Worm (Caenorhabditis elegans): ENCODE measurements around the gene C33B4.2.
A peak's percentile ranks its signal among the peaks of the same experiment; 100 is the strongest.

C33B4.2 gene

DNA sequence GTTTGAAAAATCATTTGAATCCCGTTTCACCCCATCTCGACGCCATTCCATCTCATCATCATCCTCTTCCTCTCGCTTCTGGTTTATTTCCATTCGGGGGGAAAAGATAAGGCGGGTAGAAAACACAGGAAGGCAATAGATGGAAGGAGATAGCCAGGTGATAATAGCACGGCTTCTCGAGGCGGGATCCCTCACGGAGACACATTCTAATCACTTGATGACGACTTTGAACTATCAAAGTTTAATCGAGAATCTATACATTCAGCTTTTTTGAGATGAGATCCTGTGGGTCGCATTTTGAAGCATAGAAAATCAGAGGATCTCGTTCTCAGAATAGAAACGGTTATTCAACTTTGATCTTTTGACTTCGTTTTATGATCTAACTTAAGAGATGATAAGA, at the start of gene C33B4.2:
C33B4.2 (minus strand) TSS at position 165 of the 400 bp plus-strand sequence.
- no peak for TF ChIP-seq him-1 (tag; optimal IDR thresholded peaks at IDR 0.05)
- TF ChIP-seq W03F9.2 (tag; optimal IDR thresholded peaks at IDR 0.05): no peak
- no peak for TF ChIP-seq dao-5 (tag; optimal IDR thresholded peaks at IDR 0.05)

DNA sequence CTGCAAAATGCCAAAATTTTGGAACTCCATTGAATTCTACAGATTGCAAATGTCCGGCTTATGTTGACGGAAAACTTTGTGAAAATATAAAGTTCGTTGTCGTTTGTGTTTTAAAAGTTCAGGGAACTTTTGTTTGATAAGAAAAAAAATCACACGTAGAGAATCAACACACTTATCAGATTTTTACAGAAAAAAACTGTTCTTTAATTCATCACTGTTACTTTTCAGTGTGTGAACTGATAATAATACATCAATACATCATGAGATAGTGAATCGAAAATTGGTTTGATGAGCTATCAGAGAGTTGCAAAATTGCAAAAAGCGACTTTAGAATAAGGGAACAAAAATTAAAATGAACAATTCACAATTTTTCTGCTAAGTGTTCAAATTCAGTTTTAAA, 46.5 kb upstream of the C33B4.2 start:
- TF ChIP-seq dao-5 (tag; optimal IDR thresholded peaks at IDR 0.05) (no peak), W03F9.2 (tag; optimal IDR thresholded peaks at IDR 0.05) (peak; percentile 2), him-1 (tag; optimal IDR thresholded peaks at IDR 0.05) (no peak)

DNA sequence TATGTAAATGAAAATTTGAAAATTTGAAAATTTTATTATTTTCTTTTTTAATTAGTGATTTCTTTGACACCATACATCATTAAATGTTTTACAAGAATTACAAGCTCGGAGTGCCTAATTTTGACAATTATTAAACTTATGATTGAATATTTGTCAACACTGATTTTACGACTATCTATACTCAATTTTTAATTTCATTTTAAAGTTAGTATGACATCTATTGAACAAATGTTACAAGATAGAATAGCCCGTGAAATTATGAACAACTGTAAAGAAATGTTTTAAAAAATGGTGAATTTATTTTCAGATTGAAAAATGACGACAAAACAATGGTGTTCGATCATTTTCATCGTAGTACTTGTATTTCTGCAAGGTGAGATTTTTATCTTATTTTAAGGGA, 46.1 kb upstream of the C33B4.2 start, which contains the start of gene C05D12.2:
C05D12.2 (plus strand) TSS at position 301 of the 400 bp plus-strand sequence.
- TF ChIP-seq him-1 (tag; optimal IDR thresholded peaks at IDR 0.05) (no peak), dao-5 (tag; optimal IDR thresholded peaks at IDR 0.05) (no peak), W03F9.2 (tag; optimal IDR thresholded peaks at IDR 0.05) (no peak)

DNA sequence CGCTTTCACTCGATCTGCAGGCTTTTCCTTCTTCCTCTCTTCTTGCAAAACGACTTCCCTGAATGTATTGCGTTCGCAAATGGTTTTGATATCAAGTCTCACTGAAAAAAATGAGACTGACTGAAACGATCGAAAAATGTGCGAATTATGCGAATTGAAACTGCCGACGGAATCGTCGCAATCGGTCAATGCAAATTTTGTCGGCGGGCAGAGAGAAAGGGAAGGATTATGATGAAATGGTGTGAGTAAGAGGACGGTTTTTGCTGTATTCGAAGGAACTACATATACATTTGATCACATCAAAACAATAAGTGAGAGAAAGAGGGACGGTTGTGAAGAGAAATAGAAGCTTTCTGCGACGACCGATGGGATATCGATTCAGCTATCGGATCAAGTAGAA, 43.7 kb upstream of the C33B4.2 start, which contains the start of gene C05D12.1:
C05D12.1 (minus strand) TSS at position 101 of the 400 bp plus-strand sequence.
- TF ChIP-seq him-1 (tag; optimal IDR thresholded peaks at IDR 0.05) (no peak), dao-5 (tag; optimal IDR thresholded peaks at IDR 0.05) (no peak), W03F9.2 (tag; optimal IDR thresholded peaks at IDR 0.05) (no peak)

DNA sequence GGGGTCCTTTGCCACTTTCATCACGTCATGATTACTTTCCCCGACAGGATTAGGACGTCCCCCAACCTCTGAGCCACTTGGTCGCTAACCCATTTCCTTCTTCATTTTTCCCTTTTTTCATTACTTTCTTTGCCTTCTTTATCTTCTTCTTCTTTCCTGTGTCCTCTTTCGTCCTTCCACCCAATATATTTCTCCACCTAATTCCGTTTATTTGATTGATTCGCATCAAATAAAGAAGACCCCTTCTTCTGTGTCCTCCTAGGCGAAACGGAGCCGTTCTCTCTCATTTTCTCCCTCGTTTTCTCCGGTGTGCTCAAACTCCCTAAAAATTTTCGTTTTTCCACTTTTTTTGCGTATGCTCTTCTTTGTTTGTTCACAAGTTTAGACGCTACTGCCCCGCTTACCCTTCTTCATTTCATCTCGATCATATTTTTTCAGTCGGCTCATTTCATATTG, 37.8 kb upstream of the C33B4.2 start, which contains the start of gene C05D12.7:
C05D12.7 (plus strand) TSS at position 406 of the 456 bp plus-strand sequence.
- TF ChIP-seq him-1 (tag; optimal IDR thresholded peaks at IDR 0.05) (no peak), W03F9.2 (tag; optimal IDR thresholded peaks at IDR 0.05) (no peak), dao-5 (tag; optimal IDR thresholded peaks at IDR 0.05) (no peak)

ce11 chrII:11400386-11400785, 28.4 kb upstream of the C33B4.2 start:
- TF ChIP-seq dao-5 (tag; optimal IDR thresholded peaks at IDR 0.05) (no peak), W03F9.2 (tag; optimal IDR thresholded peaks at IDR 0.05) (no peak), him-1 (tag; optimal IDR thresholded peaks at IDR 0.05) (no peak)

DNA sequence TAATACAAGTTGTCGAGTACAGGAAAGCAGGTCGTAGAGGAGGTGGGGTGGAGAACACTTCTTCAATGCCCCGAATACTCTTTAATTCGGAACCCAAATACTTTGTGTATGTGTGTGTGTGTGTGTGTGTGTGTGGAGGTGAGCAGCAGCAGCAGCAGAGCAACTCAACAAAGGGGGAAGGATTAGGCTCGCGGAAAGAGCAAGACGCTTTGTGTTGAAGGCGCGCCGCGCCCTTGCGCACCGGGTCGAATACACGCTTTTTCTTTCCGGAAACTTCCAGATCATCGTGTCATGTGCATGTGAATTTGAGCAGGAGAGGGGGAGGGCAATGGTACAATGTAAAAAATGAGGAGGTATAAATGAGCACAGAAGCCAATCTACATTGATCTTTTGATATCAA, 26.8 kb upstream of the C33B4.2 start:
- TF ChIP-seq W03F9.2 (tag; optimal IDR thresholded peaks at IDR 0.05) (no peak), him-1 (tag; optimal IDR thresholded peaks at IDR 0.05) (no peak), dao-5 (tag; optimal IDR thresholded peaks at IDR 0.05) (no peak)

ce11 chrII:11396217-11396616, 24.3 kb upstream of the C33B4.2 start:
- TF ChIP-seq W03F9.2 (tag; optimal IDR thresholded peaks at IDR 0.05): no peak
- no peak for TF ChIP-seq dao-5 (tag; optimal IDR thresholded peaks at IDR 0.05)
- no peak for TF ChIP-seq him-1 (tag; optimal IDR thresholded peaks at IDR 0.05)

DNA sequence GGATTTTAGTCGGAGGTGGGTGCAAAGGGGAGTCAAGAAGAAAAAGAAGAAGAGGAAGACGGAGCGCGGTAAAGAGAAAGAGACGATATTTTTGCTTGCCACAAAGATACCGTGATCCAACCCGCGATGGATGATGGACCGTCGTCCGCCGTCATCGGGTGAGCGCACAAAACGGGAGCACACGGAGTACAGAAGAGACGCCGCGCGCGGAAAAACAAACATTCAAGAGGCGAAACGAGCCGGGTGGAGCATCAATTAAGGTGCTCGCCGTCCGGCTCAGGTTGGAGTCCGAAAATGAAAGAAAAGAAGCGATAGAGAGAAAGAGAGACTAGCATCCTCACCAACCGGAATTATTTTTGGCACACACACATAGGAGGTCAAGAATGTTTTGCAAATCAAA, 21.8 kb upstream of the C33B4.2 start:
- no peak for TF ChIP-seq him-1 (tag; optimal IDR thresholded peaks at IDR 0.05)
- TF ChIP-seq dao-5 (tag; optimal IDR thresholded peaks at IDR 0.05): no peak
- TF ChIP-seq W03F9.2 (tag; optimal IDR thresholded peaks at IDR 0.05): no peak

DNA sequence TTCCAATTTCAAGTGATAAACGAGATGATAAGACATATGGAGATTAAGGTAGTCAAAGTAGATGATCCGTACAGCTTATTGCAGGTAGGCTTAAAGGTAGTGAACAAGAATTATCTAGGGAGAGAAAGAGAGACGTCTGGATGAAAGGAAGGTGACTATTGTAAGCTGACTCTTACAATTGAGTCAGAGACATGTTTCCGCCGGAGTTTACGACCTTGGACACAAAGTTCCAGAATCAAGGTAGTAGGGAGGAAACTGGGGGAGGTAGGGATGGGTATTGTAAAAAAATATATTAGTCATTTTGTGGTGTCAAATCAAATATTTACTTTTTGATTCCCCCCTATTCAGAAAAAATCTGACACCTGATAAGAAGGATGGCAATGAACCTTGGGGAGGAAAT, 20.4 kb upstream of the C33B4.2 start:
- TF ChIP-seq him-1 (tag; optimal IDR thresholded peaks at IDR 0.05) (no peak), dao-5 (tag; optimal IDR thresholded peaks at IDR 0.05) (no peak), W03F9.2 (tag; optimal IDR thresholded peaks at IDR 0.05) (no peak)

DNA sequence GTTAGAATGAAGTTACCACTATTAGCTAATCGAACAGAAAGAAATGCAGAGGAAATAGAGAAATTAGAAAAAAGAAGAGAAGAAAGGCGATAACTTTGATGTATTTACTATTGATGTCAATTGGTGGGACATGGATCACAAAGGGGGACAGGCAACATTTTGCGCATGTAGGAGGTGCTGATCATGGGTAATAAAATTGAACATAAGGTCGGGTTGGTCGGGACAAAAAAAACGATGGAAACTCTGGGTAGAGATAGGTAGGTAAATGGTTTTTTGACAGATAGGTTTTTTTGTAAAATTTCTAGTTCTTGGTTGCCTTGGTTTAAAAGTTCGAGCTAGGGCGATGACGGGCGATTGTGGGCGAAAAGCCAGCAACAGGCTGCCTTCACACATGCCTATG, 18.9 kb upstream of the C33B4.2 start, which contains the start of gene shn-1:
shn-1 (minus strand) TSS at position 101 of the 400 bp plus-strand sequence.
- TF ChIP-seq W03F9.2 (tag; optimal IDR thresholded peaks at IDR 0.05) (no peak), him-1 (tag; optimal IDR thresholded peaks at IDR 0.05) (no peak), dao-5 (tag; optimal IDR thresholded peaks at IDR 0.05) (no peak)

DNA sequence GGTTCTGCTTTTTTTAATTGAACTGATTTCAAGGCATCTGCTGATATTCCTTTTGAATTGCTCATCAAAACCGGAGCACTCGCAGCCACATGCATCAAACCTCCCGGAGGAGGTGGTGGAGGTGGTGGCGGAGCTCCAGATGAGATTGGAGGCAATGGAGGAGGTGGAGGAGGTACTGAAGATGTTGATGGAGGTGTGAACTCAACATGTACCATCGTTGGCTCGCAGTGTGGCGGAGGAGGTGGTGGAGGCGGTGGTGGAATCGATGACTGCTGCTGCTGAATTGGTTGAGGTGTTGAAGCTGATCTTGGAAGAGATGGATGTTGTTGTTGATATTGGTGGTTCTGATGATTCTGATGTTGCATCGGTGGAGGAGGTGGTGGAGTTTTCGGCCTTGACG, 15.0 kb upstream of the C33B4.2 start:
- TF ChIP-seq W03F9.2 (tag; optimal IDR thresholded peaks at IDR 0.05) (no peak), him-1 (tag; optimal IDR thresholded peaks at IDR 0.05) (no peak), dao-5 (tag; optimal IDR thresholded peaks at IDR 0.05) (no peak)

DNA sequence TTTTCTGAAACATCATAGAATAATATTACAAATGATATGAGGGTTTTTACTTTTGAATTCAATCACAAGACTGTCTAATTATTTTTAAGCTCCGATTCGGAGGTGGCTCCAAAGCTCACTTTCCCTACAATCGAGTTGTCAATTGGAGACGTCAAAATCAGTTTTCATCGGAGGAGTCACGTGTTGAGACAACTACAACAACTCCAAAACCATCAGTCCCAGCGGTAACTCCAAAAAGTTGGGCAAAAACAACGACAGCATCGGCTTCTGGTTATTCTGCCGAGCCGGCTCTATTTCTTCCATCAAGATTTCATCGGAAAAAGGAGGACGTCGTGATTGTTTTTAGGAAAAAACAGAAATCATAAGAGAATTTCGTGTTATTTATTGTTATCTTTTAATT, 12.2 kb upstream of the C33B4.2 start:
- TF ChIP-seq dao-5 (tag; optimal IDR thresholded peaks at IDR 0.05) (no peak), W03F9.2 (tag; optimal IDR thresholded peaks at IDR 0.05) (no peak), him-1 (tag; optimal IDR thresholded peaks at IDR 0.05) (no peak)

DNA sequence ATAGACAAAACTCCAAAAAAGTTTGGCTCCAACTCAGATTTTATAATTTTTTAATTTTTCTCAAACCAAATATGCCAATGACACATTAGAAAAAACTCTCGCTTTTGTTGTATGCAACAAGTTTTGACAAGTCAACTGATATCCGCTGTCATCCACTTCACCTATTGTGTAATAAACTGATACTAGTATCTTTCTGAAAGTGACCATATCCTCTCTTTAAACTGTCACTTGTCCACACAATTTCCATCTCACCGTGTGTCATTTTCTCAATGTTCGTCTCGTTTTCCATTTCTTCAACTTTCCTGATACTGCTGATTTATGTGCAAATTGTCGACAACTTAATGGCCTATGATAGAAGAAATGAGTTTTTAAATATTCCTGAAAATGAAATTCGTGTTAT, 11.1 kb upstream of the C33B4.2 start, which contains the start of the genes C33B4.5 and C33B4.4:
C33B4.5 (plus strand) TSS at position 270 of the 400 bp plus-strand sequence.
C33B4.4 (minus strand) TSS at position 385 of the 400 bp plus-strand sequence.
- TF ChIP-seq W03F9.2 (tag; optimal IDR thresholded peaks at IDR 0.05) (no peak), him-1 (tag; optimal IDR thresholded peaks at IDR 0.05) (no peak), dao-5 (tag; optimal IDR thresholded peaks at IDR 0.05) (no peak)

ce11 chrII:11377700-11378099, 5.8 kb upstream of the C33B4.2 start:
- no peak for TF ChIP-seq him-1 (tag; optimal IDR thresholded peaks at IDR 0.05)
- no peak for TF ChIP-seq dao-5 (tag; optimal IDR thresholded peaks at IDR 0.05)
- no peak for TF ChIP-seq W03F9.2 (tag; optimal IDR thresholded peaks at IDR 0.05)

Measured in whole organism, L4/young adult.